Worm (Caenorhabditis elegans): ENCODE results near the gene uda-1.
"Not testable (repeated sequence)": the region's sequence is repeated elsewhere in the genome, so short reads cannot be mapped to it uniquely, and the experiment has no call there.

uda-1 gene

ce11 chrV:10004048-10004761 is at the start of gene uda-1:
uda-1 (plus strand) TSS chrV:10004755.
- TF ChIP-seq unc-62 (GFP tag; optimal IDR thresholded peaks at IDR 0.05) = not testable (repeated sequence)

ce11 chrV:9958231-9958630 is 46.3 kb upstream of the uda-1 start, which contains the start of gene anmt-3:
anmt-3 (minus strand) TSS chrV:9958331.
- no peak for TF ChIP-seq unc-62 (GFP tag; optimal IDR thresholded peaks at IDR 0.05)

- no peak for TF ChIP-seq unc-62 (GFP tag; optimal IDR thresholded peaks at IDR 0.05)
Measured at ce11 chrV:9958654-9959053, 45.9 kb upstream of the uda-1 start.

DNA sequence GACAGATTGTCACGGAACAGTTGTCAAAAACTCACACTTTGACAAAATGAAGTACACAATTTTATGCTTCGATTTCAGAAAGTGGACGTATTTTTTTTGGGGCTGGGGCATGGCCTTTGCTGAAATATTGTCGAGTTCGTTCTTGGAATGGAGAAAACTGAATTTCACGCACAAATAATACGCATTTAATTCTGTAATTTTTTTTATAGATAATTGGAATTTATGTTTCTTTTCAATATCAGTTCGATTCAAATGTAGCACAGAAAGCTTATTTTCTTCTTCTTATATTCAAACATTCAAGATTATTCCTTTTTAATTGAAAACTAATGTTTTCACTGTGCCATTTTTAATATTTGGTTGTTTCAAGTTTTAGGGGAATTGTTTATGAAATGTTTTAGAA is 44.2 kb upstream of the uda-1 start, which contains the start of gene T07C12.10:
Gene T07C12.10, minus strand, starts transcription at position 101 of the 400 bp plus-strand sequence.
- no peak for TF ChIP-seq unc-62 (GFP tag; optimal IDR thresholded peaks at IDR 0.05)

ce11 chrV:9962394-9962793 is 42.2 kb upstream of the uda-1 start, which contains the start of gene madf-4:
madf-4 (minus strand) TSS chrV:9962494.
- no peak for TF ChIP-seq unc-62 (GFP tag; optimal IDR thresholded peaks at IDR 0.05)

DNA sequence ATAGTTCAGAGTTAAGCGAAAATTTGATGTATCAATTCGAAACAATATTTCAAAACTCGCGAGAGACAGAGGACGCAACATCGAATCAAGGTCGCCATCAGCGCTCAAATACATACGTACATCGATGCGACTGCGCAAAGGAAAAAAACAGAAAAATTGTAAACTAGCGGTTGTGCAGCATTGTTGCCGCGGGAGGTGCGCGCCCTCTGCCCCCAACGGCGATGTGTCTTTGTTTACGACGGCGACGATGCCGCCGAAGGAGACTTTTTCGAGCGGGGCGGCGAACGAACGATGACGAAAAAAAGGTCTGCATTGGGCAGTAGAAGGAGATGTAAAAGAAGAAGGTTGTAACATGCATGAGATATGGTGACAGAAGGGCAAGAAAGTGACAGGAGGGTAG is 41.6 kb upstream of the uda-1 start:
- no peak for TF ChIP-seq unc-62 (GFP tag; optimal IDR thresholded peaks at IDR 0.05)

DNA sequence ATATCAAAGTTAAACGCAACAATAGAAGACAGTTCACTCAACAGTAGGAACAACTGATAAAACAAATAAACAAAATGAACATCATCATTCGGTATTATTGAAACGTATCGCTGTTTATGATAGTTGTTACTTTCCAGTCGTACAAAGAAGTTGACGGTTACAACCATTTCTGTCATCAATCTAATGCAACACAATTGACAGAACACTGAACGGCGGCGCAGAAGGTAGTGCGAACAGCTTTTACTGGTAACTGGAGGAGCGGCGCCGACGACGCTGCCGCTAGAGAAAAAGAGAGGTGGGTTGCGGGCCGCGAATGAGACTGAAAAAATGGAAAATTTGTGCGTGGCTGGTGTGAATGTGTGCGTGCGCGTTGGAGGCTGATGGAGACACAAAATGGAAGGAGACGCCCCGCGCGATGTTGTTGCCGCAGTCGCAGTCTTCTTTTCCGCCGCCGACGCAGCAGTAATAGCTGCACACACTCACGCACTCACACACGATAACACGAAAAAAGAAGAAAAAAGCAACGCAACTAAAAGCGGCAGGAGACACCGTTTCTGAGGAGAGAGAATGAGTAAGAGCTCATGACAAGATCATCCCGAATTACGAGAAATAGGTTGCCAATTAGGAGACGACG is 40.3 kb upstream of the uda-1 start:
- no peak for TF ChIP-seq unc-62 (GFP tag; optimal IDR thresholded peaks at IDR 0.05)

DNA sequence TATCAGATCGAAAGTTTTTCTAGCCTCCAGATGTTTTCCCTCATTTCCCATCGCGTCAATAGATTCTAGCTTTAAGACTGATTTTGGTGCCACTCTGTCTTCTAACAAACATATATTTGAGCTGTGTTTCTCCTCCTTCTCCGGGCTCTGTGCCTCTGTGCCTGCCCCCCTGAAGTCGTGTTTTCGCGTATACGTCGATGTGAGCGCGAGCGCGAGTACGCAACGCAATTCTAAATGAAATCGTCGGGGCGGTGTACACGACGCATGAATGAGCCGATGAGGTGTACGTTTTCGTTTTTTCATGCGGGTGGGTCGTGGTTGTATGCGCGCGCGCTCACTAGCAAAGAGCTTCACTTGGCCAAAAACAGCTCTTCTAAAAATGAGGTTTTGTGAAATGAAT is 38.7 kb upstream of the uda-1 start:
- TF ChIP-seq unc-62 (GFP tag; optimal IDR thresholded peaks at IDR 0.05) = no peak

- TF ChIP-seq unc-62 (GFP tag; optimal IDR thresholded peaks at IDR 0.05) = no peak
Measured at ce11 chrV:9970119-9970518, 34.4 kb upstream of the uda-1 start.

DNA sequence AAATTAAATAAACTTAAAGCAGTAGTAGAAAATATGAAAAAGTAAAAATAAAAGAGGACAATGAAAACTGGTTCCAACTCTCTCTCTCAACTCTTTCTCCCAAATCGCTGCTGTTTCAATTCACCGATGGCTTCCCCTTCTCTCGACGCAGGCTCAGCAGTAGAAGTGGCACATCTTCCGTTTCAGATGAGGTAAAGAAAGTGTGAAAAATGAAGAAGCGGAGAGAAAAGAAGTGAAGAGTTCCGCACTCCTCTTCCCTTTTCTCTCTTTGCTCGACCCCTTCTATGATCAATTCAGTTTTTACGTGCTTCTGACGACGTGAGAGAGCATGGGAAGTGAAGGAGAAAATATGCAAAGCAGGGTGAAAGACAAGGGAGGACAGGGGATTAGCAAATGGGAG is 30.3 kb upstream of the uda-1 start:
- no peak for TF ChIP-seq unc-62 (GFP tag; optimal IDR thresholded peaks at IDR 0.05)

DNA sequence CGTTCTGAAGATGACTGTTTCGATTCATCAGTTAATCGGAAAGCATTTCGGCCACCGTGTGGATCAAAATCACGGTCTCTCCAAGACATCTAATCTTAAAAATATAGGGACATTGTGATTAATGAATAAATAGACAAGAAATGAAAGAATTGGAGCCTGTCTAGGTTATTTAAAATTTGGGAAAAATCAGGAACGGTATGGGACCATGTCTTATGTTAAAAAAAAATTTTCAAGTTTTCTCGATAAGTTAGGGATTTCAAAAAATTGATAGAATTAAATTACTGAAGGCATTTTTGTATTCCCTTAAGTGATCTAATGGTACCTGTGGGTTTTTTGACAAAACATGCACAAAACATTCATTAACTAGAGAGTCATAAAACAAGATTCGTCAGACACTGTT is 28.4 kb upstream of the uda-1 start, which contains the start of gene unc-41:
Gene unc-41, minus strand, starts transcription at position 101 of the 400 bp plus-strand sequence.
- no peak for TF ChIP-seq unc-62 (GFP tag; optimal IDR thresholded peaks at IDR 0.05)

ce11 chrV:9977211-9977610 is 27.3 kb upstream of the uda-1 start:
- no peak for TF ChIP-seq unc-62 (GFP tag; optimal IDR thresholded peaks at IDR 0.05)

DNA sequence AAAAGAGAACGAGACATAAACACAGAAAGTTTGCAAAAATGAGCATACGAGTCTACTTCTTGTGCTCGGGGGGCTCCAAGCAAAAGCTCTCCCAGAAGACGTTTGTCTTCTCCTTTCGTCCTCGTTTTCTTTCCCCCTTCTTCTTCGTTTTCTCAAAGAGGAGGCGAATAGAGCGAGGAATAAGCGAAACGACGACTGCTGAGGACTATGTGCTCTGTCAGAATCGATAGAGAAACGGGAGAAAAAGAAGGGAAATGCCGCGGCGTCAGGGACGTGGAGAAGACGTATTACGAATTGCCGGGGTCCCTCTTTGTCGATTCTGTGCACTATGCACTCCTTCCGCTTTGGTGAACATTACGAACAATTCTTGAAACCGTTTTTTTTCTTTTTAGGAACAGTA is 26.1 kb upstream of the uda-1 start:
- no peak for TF ChIP-seq unc-62 (GFP tag; optimal IDR thresholded peaks at IDR 0.05)

ce11 chrV:9980731-9981483 is 23.6 kb upstream of the uda-1 start, which contains the start of the genes ruvb-1 and tofu-1:
ruvb-1 (minus strand) TSS chrV:9980802.
tofu-1 (plus strand) TSS chrV:9981147.
- not testable (repeated sequence) for TF ChIP-seq unc-62 (GFP tag; optimal IDR thresholded peaks at IDR 0.05)

- no peak for TF ChIP-seq unc-62 (GFP tag; optimal IDR thresholded peaks at IDR 0.05)
Measured at ce11 chrV:9982568-9982967, 22.0 kb upstream of the uda-1 start, which contains the start of gene C27H6.9. C27H6.9 (plus strand) TSS chrV:9982868.

- no peak for TF ChIP-seq unc-62 (GFP tag; optimal IDR thresholded peaks at IDR 0.05)
Measured at ce11 chrV:9983529-9983928, 21.0 kb upstream of the uda-1 start.
